Fruit fly (Drosophila melanogaster) whole organism, embryonic: Measurements from ENCODE around the gene Gs1l.

Experiments used
- Atf6 ChIP-seq: fragments of 200-800 bp; sonication (Bioruptor generic); IDR thresholded peaks from 2 replicates; pipeline ENCODE4 v1.3.6; 2022; ENCODE audit warnings: missing biosample characterization, missing genetic modification characterization
- B-H2 ChIP-seq: fragments of 200-800 bp; sonication (Bioruptor generic); optimal IDR thresholded peaks from 2 replicates; lab custom pipeline; 2018; ENCODE audit warnings: missing biosample characterization, mild to moderate bottlenecking, missing genetic modification characterization
- CG10274 ChIP-seq: fragments of 200-800 bp; sonication (Bioruptor generic); optimal IDR thresholded peaks from 3 replicates; lab custom pipeline; 2017; ENCODE audit warnings: missing biosample characterization, mild to moderate bottlenecking, missing genetic modification characterization
- CG10321 ChIP-seq: fragments of 200-800 bp; sonication (Bioruptor generic); IDR thresholded peaks from 2 replicates; pipeline ENCODE4 v1.3.6; 2022; ENCODE audit warnings: missing biosample characterization, missing genetic modification characterization
- CG11504 ChIP-seq: fragments of 200-800 bp; sonication (Bioruptor generic); optimal IDR thresholded peaks from 3 replicates; lab custom pipeline; 2019; ENCODE audit warnings: missing biosample characterization, mild to moderate bottlenecking, missing genetic modification characterization, moderate library complexity
- CG11560 ChIP-seq: fragments of 200-800 bp; sonication (Bioruptor generic); IDR thresholded peaks from 3 replicates; pipeline ENCODE4 v1.3.6; 2022; ENCODE audit warnings: missing biosample characterization, missing genetic modification characterization
- CG11696 ChIP-seq: fragments of 200-800 bp; sonication (Bioruptor generic); IDR thresholded peaks from 2 replicates; pipeline ENCODE4 v1.3.6; 2022; ENCODE audit warnings: missing biosample characterization, missing genetic modification characterization
- CG12155 ChIP-seq: fragments of 200-800 bp; sonication (Bioruptor generic); optimal IDR thresholded peaks from 3 replicates; lab custom pipeline; 2016; ENCODE audit warnings: missing biosample characterization, missing genetic modification characterization
- CG13287 ChIP-seq: fragments of 200-800 bp; sonication (Bioruptor generic); IDR thresholded peaks from 2 replicates; pipeline ENCODE4 v1.3.6; 2022; ENCODE audit warnings: missing biosample characterization, missing genetic modification characterization; ENCODE audit not compliant: partially characterized antibody
- CG13894 ChIP-seq: fragments of 200-800 bp; sonication (Bioruptor generic); optimal IDR thresholded peaks from 3 replicates; lab custom pipeline; 2018; ENCODE audit warnings: missing biosample characterization, mild to moderate bottlenecking, missing genetic modification characterization, moderate library complexity
- CG15073 ChIP-seq: fragments of 200-800 bp; sonication (Bioruptor generic); optimal IDR thresholded peaks from 2 replicates; lab custom pipeline; 2016; ENCODE audit warnings: missing biosample characterization, missing genetic modification characterization
- CG15601 ChIP-seq: fragments of 200-800 bp; sonication (Bioruptor generic); optimal IDR thresholded peaks from 3 replicates; lab custom pipeline; 2019; ENCODE audit warnings: missing biosample characterization, mild to moderate bottlenecking, missing genetic modification characterization, moderate library complexity
- CG17359 ChIP-seq: fragments of 200-800 bp; sonication (Bioruptor generic); optimal IDR thresholded peaks from 3 replicates; lab custom pipeline; 2018; ENCODE audit warnings: missing biosample characterization, mild to moderate bottlenecking, missing genetic modification characterization, moderate library complexity
- CG1792 ChIP-seq: fragments of 200-800 bp; sonication (Bioruptor generic); optimal IDR thresholded peaks from 2 replicates; lab custom pipeline; 2016; ENCODE audit warnings: missing biosample characterization, missing genetic modification characterization
- CG1832 ChIP-seq: fragments of 200-800 bp; sonication (Bioruptor generic); optimal IDR thresholded peaks from 2 replicates; lab custom pipeline; 2017; ENCODE audit warnings: missing biosample characterization, mild to moderate bottlenecking, missing genetic modification characterization, inconsistent platforms
- CG2116 ChIP-seq: fragments of 200-800 bp; sonication (Bioruptor generic); optimal IDR thresholded peaks from 3 replicates; lab custom pipeline; 2018; ENCODE audit warnings: missing biosample characterization, mild to moderate bottlenecking, missing genetic modification characterization
- CG32532 ChIP-seq: fragments of 200-800 bp; sonication (Bioruptor generic); IDR thresholded peaks from 2 replicates; pipeline ENCODE4 v1.3.6; 2022; ENCODE audit warnings: missing biosample characterization, missing genetic modification characterization
- CG3281 ChIP-seq: fragments of 200-800 bp; sonication (Bioruptor generic); optimal IDR thresholded peaks from 3 replicates; lab custom pipeline; 2017; ENCODE audit warnings: missing biosample characterization, mild to moderate bottlenecking, missing genetic modification characterization
- CG33557 ChIP-seq: fragments of 200-800 bp; sonication (Bioruptor generic); optimal IDR thresholded peaks from 2 replicates; lab custom pipeline; 2019; ENCODE audit warnings: missing biosample characterization, mild to moderate bottlenecking, missing genetic modification characterization, moderate library complexity
- CG34376 ChIP-seq: fragments of 200-800 bp; sonication (Bioruptor generic); optimal IDR thresholded peaks from 2 replicates; lab custom pipeline; 2018; ENCODE audit warnings: missing biosample characterization, mild to moderate bottlenecking, missing genetic modification characterization
- CG4328 ChIP-seq: fragments of 200-800 bp; sonication (Bioruptor generic); optimal IDR thresholded peaks from 3 replicates; lab custom pipeline; 2017; ENCODE audit warnings: missing biosample characterization, missing genetic modification reagents, missing genetic modification characterization
- CG4404 ChIP-seq: fragments of 200-800 bp; sonication (Bioruptor generic); IDR thresholded peaks from 2 replicates; pipeline ENCODE4 v1.3.6; 2022; ENCODE audit warnings: missing biosample characterization, missing genetic modification characterization
- CG5953 ChIP-seq: fragments of 200-800 bp; sonication (Bioruptor generic); IDR thresholded peaks from 2 replicates; pipeline ENCODE4 v1.3.6; 2022; ENCODE audit warnings: missing biosample characterization, missing genetic modification characterization
- CG6813 ChIP-seq: fragments of 200-800 bp; sonication (Bioruptor generic); optimal IDR thresholded peaks from 2 replicates; lab custom pipeline; 2017; ENCODE audit warnings: missing biosample characterization, missing genetic modification characterization, mild to moderate bottlenecking, moderate library complexity, missing genetic modification reagents
- CG6854 ChIP-seq: fragments of 200-800 bp; sonication (Bioruptor generic); optimal IDR thresholded peaks from 3 replicates; lab custom pipeline; 2017; ENCODE audit warnings: missing biosample characterization, mild to moderate bottlenecking, missing genetic modification characterization
- CG8765 ChIP-seq: fragments of 200-800 bp; sonication (Bioruptor generic); IDR thresholded peaks from 2 replicates; pipeline ENCODE4 v1.3.6; 2022; ENCODE audit warnings: missing biosample characterization, missing genetic modification characterization
- Deaf1 ChIP-seq: fragments of 200-800 bp; optimal IDR thresholded peaks from 3 replicates; lab custom pipeline; 2019; ENCODE audit warnings: missing biosample characterization, mild to moderate bottlenecking, missing genetic modification characterization, moderate library complexity
- Doc3 ChIP-seq: fragments of 200-800 bp; sonication (Bioruptor generic); IDR thresholded peaks from 3 replicates; pipeline ENCODE4 v1.3.6; 2022; ENCODE audit warnings: missing biosample characterization, missing genetic modification characterization; ENCODE audit not compliant: partially characterized antibody
- ERR ChIP-seq: fragments of 200-800 bp; sonication (Bioruptor generic); optimal IDR thresholded peaks from 2 replicates; lab custom pipeline; 2016; ENCODE audit warnings: missing biosample characterization, missing genetic modification characterization
- Fer1 ChIP-seq: fragments of 200-800 bp; sonication (Bioruptor generic); optimal IDR thresholded peaks from 2 replicates; lab custom pipeline; 2017; ENCODE audit warnings: missing biosample characterization, mild to moderate bottlenecking, missing genetic modification characterization
- Gsc ChIP-seq: fragments of 200-800 bp; sonication (Bioruptor generic); IDR thresholded peaks from 2 replicates; pipeline ENCODE4 v1.3.6; 2022; ENCODE audit warnings: missing biosample characterization, missing genetic modification characterization
- HLHmδ ChIP-seq: fragments of 200-800 bp; sonication (Bioruptor generic); optimal IDR thresholded peaks from 2 replicates; lab custom pipeline; 2018; ENCODE audit warnings: missing biosample characterization, mild to moderate bottlenecking, missing genetic modification characterization, moderate library complexity
- Hmx ChIP-seq: fragments of 200-800 bp; sonication (Bioruptor generic); optimal IDR thresholded peaks from 2 replicates; lab custom pipeline; 2016; ENCODE audit warnings: missing biosample characterization, missing genetic modification characterization
- Myb ChIP-seq: fragments of 200-800 bp; sonication (Bioruptor generic); optimal IDR thresholded peaks from 2 replicates; lab custom pipeline; 2016; ENCODE audit warnings: missing biosample characterization, missing genetic modification characterization
- Ptx1 ChIP-seq: fragments of 200-800 bp; sonication (Bioruptor generic); IDR thresholded peaks from 2 replicates; pipeline ENCODE4 v1.3.6; 2022; ENCODE audit warnings: missing biosample characterization, missing genetic modification characterization
- Six4 ChIP-seq: fragments of 200-800 bp; sonication (Bioruptor generic); optimal IDR thresholded peaks from 2 replicates; lab custom pipeline; 2016; ENCODE audit warnings: missing biosample characterization, missing genetic modification characterization
- Taf1 ChIP-seq: fragments of 200-800 bp; sonication (Bioruptor generic); IDR thresholded peaks from 2 replicates; pipeline ENCODE4 v1.3.6; 2022; ENCODE audit warnings: missing biosample characterization, missing genetic modification characterization
- Usf ChIP-seq: fragments of 200-800 bp; sonication (Bioruptor generic); optimal IDR thresholded peaks from 2 replicates; lab custom pipeline; 2017; ENCODE audit warnings: missing genotype, missing biosample characterization, missing genetic modification characterization
- ac ChIP-seq: fragments of 200-800 bp; sonication (Bioruptor generic); optimal IDR thresholded peaks from 3 replicates; lab custom pipeline; 2017; ENCODE audit warnings: missing biosample characterization, mild to moderate bottlenecking, missing genetic modification characterization
- btn ChIP-seq: fragments of 200-800 bp; sonication (Bioruptor generic); optimal IDR thresholded peaks from 2 replicates; lab custom pipeline; 2016; ENCODE audit warnings: missing biosample characterization, missing genetic modification characterization
- caup ChIP-seq: fragments of 200-800 bp; sonication (Bioruptor generic); optimal IDR thresholded peaks from 3 replicates; lab custom pipeline; 2017; ENCODE audit warnings: missing biosample characterization, mild to moderate bottlenecking, missing genetic modification characterization, moderate library complexity; ENCODE audit not compliant: severe bottlenecking
- cwo ChIP-seq: fragments of 200-800 bp; sonication (Bioruptor generic); optimal IDR thresholded peaks from 3 replicates; lab custom pipeline; 2017; ENCODE audit warnings: missing biosample characterization, missing genetic modification characterization, mild to moderate bottlenecking, moderate library complexity, missing genetic modification reagents
- fru ChIP-seq: fragments of >200 bp; optimal IDR thresholded peaks from 2 replicates; lab custom pipeline; 2017
- hbn ChIP-seq: fragments of 200-800 bp; sonication (Bioruptor generic); IDR thresholded peaks from 2 replicates; pipeline ENCODE4 v1.3.6; 2022; ENCODE audit warnings: missing biosample characterization, missing genetic modification characterization; ENCODE audit not compliant: partially characterized antibody
- her ChIP-seq: fragments of 200-800 bp; sonication (Bioruptor generic); optimal IDR thresholded peaks from 2 replicates; lab custom pipeline; 2016; ENCODE audit warnings: missing biosample characterization, missing genetic modification characterization
- kay ChIP-seq: fragments of 200-800 bp; sonication (Bioruptor generic); optimal IDR thresholded peaks from 2 replicates; lab custom pipeline; 2016; ENCODE audit warnings: missing biosample characterization, missing genetic modification characterization
- nom ChIP-seq: fragments of 200-800 bp; sonication (Bioruptor generic); optimal IDR thresholded peaks from 2 replicates; lab custom pipeline; 2017; ENCODE audit warnings: missing biosample characterization, missing genetic modification characterization, mild to moderate bottlenecking, moderate library complexity, missing genetic modification reagents
- run ChIP-seq: fragments of 200-800 bp; sonication (Bioruptor generic); optimal IDR thresholded peaks from 3 replicates; lab custom pipeline; 2018; ENCODE audit warnings: missing biosample characterization, mild to moderate bottlenecking, missing genetic modification characterization
- salm ChIP-seq: fragments of 200-800 bp; sonication (Bioruptor generic); optimal IDR thresholded peaks from 2 replicates; lab custom pipeline; 2018; ENCODE audit warnings: missing biosample characterization, mild to moderate bottlenecking, missing genetic modification characterization
- scrt ChIP-seq: fragments of 200-800 bp; sonication (Bioruptor generic); optimal IDR thresholded peaks from 2 replicates; lab custom pipeline; 2018; ENCODE audit warnings: missing biosample characterization, mild to moderate bottlenecking, missing genetic modification characterization, moderate library complexity
- seq ChIP-seq: fragments of 200-800 bp; sonication (Bioruptor generic); IDR thresholded peaks from 2 replicates; pipeline ENCODE4 v1.3.6; 2022; ENCODE audit warnings: missing biosample characterization, missing genetic modification characterization

Gs1l gene

DNA sequence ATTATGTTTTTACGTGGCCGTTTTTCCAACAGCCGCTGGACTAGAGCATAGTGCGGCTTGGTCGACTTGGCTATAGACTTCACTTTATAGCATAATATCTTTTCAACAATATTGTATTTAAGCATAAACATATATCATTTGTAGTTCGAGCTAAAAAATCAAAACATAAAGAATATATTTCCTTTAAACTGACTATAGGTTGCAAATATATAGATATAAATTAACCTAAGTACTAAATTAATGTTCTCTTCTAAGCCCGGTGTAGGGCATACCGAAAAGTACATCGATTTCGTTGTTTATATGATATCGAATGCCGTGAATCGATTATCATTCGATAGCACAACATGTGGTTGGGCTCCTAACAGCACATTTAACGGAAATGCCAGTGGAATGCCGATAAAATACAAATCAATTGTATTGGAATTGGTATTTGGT, 8.0 kb downstream of the Gs1l start, which contains the start of gene MFS18:
MFS18 (minus strand) TSS at position 54 of the 435 bp plus-strand sequence.
- TF ChIP-seq CG4404 (GFP tag; lab: Robert Waterston, UW) (peak; percentile 98), cwo (GFP tag; lab: Kevin White, UChicago) (peak; percentile 98), CG33557 (GFP tag; lab: Kevin White, UChicago) (peak; percentile 87), Gsc (GFP tag; lab: Robert Waterston, UW) (peak; percentile 97), ERR (GFP tag; lab: Kevin White, UChicago) (peak; percentile 57), CG2116 (GFP tag; lab: Kevin White, UChicago) (peak; percentile 93), ac (GFP tag; lab: Kevin White, UChicago) (peak; percentile 78), CG6854 (GFP tag; lab: Kevin White, UChicago) (peak; percentile 97), salm (tag; lab: Kevin White, UChicago) (peak; percentile 89), run (tag; lab: Kevin White, UChicago) (peak; percentile 93), Deaf1 (tag; lab: Kevin White, UChicago) (peak; percentile 69), Doc3 (peak; percentile 62), CG8765 (peak; percentile 97), seq (GFP tag; lab: Robert Waterston, UW) (peak; percentile 99), Six4 (GFP tag; lab: Kevin White, UChicago) (peak; percentile 99), CG1792 (GFP tag; lab: Kevin White, UChicago) (peak; percentile 72), CG32532 (GFP tag; lab: Robert Waterston, UW) (peak; percentile 99), nom (GFP tag; lab: Kevin White, UChicago) (peak; percentile 91), Ptx1 (GFP tag; lab: Robert Waterston, UW) (peak; percentile 99), CG3281 (GFP tag; lab: Kevin White, UChicago) (peak; percentile 98), CG13287 (GFP tag; lab: Robert Waterston, UW) (peak; percentile 67), btn (peak; percentile 25), caup (GFP tag; lab: Kevin White, UChicago) (peak; percentile 97), CG34376 (GFP tag; lab: Kevin White, UChicago) (peak; percentile 96), CG15601 (tag; lab: Kevin White, UChicago) (peak; percentile 91), Myb (peak; percentile 88), CG12155 (GFP tag; lab: Kevin White, UChicago) (peak; percentile 94), CG11560 (tag; lab: Robert Waterston, UW) (peak; percentile 98), scrt (peak; percentile 96), CG6813 (GFP tag; lab: Kevin White, UChicago) (peak; percentile 98), Taf1 (GFP tag; lab: Robert Waterston, UW) (peak; percentile 96), CG10321 (GFP tag; lab: Robert Waterston, UW) (peak; percentile 86), kay (GFP tag; lab: Kevin White, UChicago) (peak; percentile 91), CG11696 (GFP tag; lab: Robert Waterston, UW) (peak; percentile 97), fru (lab: Kevin White, UChicago) (no peak), CG15073 (GFP tag; lab: Kevin White, UChicago) (peak; percentile 80), CG1832 (GFP tag; lab: Kevin White, UChicago) (no peak), HLHmδ (GFP tag; lab: Kevin White, UChicago) (no peak), CG10274 (peak; percentile 100), Fer1 (GFP tag; lab: Kevin White, UChicago) (peak; percentile 98), Usf (peak; percentile 88), CG11504 (tag; lab: Kevin White, UChicago) (peak; percentile 94), CG5953 (GFP tag; lab: Robert Waterston, UW) (peak; percentile 98), CG13894 (tag; lab: Kevin White, UChicago) (peak; percentile 95), Atf6 (peak; percentile 99), Hmx (peak; percentile 79), hbn (GFP tag; lab: Robert Waterston, UW) (peak; percentile 46), B-H2 (GFP tag; lab: Kevin White, UChicago) (peak; percentile 92), CG4328 (GFP tag; lab: Kevin White, UChicago) (peak; percentile 91), CG17359 (peak; percentile 100), her (GFP tag; lab: Kevin White, UChicago) (peak; percentile 69)
